Worm (Caenorhabditis elegans): ENCODE data around the gene dnj-23.

DNA sequence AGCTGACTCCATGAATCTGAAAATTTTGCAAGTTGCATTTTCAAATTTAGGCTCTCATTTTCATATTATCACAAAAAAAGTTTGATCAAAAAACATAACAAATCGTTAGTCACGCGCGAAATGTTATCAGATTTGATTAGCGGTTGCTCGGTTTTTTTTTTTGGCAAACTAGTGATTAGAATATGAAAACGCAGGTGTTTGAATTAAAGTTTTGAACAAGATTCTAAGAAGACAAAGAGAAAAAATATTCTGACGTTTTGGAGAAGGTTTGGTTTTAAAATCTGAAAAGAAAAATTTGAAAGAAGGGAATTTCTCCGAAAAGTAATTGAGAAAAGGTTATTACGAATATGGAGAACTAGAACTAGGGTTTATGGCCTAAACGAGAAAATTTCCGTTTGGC lies 36.0 kb upstream of the dnj-23 start:
- no peak for TF ChIP-seq W03F9.2 (tag; optimal IDR thresholded peaks at IDR 0.05)
- TF ChIP-seq dao-5 (tag; optimal IDR thresholded peaks at IDR 0.05), result no peak
